Fruit fly (Drosophila melanogaster) whole organism, pupa: Measurements from ENCODE around the gene ss.

Experiments
- CG17806 ChIP-seq: fragments of 200-800 bp; sonication (Bioruptor generic); optimal IDR thresholded peaks from 2 replicates; lab custom pipeline; 2018; ENCODE audit warnings: missing biosample characterization, mild to moderate bottlenecking, missing genetic modification characterization, moderate library complexity
- CG8159 ChIP-seq: fragments of 200-800 bp; sonication (Bioruptor generic); optimal IDR thresholded peaks from 3 replicates; lab custom pipeline; 2018; ENCODE audit warnings: missing biosample characterization, mild to moderate bottlenecking, missing genetic modification characterization, moderate library complexity
- gl ChIP-seq: fragments of 200-800 bp; sonication (Bioruptor generic); optimal IDR thresholded peaks from 2 replicates; lab custom pipeline; 2018; ENCODE audit warnings: missing biosample characterization, mild to moderate bottlenecking, missing genetic modification characterization

DNA sequence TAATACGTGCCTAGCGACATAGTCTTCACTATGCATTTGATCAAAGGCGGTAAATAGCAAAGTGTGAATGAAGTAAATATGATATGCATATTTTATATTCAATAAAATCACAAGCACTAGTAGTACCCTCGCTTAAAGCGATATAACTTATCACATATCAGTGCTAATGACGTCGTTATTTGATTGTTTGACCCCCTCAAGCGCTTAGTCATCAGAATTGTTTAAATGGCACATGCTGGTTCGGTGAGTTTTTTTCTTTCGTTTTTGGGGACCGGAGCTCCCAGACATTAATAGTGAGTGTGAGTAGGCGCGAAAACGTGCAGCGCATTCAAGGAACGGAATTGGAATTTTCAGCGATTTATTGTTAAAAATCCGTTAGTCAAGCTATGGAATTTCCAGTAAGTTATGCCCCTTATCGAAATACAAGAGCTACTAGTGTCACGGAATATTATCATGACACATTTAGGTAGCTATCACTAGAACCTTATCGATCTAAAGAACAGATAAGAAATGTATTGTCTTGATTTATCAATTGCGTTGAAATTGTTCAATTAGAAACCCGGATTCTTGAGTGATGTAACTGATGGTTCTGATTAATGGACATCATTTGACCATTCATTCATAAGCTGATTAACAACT lies 55.7 kb downstream of the ss start:
- no peak for TF ChIP-seq CG17806 (tag; lab: Kevin White, UChicago)
- no peak for TF ChIP-seq gl (tag; lab: Kevin White, UChicago)
- TF ChIP-seq CG8159 (tag; lab: Kevin White, UChicago) = no peak
